Comparison of ENCODE assay signal across 1 fruit fly cellular context in the genomic region with DNA sequence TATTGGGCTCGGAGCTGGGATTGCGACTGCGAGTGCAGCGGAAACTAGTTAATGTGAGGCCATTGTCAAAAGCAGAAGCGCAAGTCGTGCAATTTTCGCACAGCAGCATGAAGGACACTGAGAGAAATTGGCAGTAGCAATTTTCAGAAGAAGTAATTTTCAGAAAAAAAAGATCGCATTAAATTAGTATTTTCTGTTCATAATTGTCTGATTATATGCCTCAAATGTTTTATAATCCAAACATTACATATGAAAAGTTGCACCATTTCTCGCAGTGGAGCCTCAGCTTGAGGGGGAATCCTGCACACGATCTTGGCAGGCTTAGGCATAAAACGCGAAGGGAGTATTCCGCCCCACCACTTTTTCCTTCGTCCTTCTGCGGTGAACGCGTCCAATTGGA.
TF ChIP-seq lines count a peak whose summit lies in the region.

No protein-coding gene starts in this region.

TF ChIP-seq in whole organism, embryonic, 481 proteins besides CTCF, POLR2A, EP300 and RAD21 (continued from another document and continues in another):
- peak; percentile 46 for TF ChIP-seq CG6654 (GFP tag; optimal IDR thresholded peaks at IDR 0.05; lab: Kevin White, UChicago)
- peak; percentile 66 for TF ChIP-seq Oli (tag; optimal IDR thresholded peaks at IDR 0.05; lab: Kevin White, UChicago)
- TF ChIP-seq CG8944 (GFP tag; optimal IDR thresholded peaks at IDR 0.05; lab: Kevin White, UChicago), result peak; percentile 59
- TF ChIP-seq trem (tag; optimal IDR thresholded peaks at IDR 0.05; lab: Kevin White, UChicago), result peak; percentile 20
- peak; percentile 5 for TF ChIP-seq dm (GFP tag; optimal IDR thresholded peaks at IDR 0.05; lab: Kevin White, UChicago)
- peak; percentile 27; the same call in 1 of the 2 replicates for TF ChIP-seq Nf-YA (GFP tag; IDR thresholded peaks at IDR 0.05; lab: Robert Waterston, UW)
- TF ChIP-seq tin (GFP tag; optimal IDR thresholded peaks at IDR 0.05; lab: Kevin White, UChicago), result peak; percentile 45
- TF ChIP-seq CG12942 (GFP tag; optimal IDR thresholded peaks at IDR 0.05; lab: Kevin White, UChicago), result peak; percentile 19
- no peak for TF ChIP-seq CG34376 (GFP tag; optimal IDR thresholded peaks at IDR 0.05; lab: Kevin White, UChicago)
- TF ChIP-seq CG17612 (GFP tag; IDR thresholded peaks at IDR 0.05; lab: Robert Waterston, UW), result no peak
- peak; percentile 63 for TF ChIP-seq CG30403 (GFP tag; optimal IDR thresholded peaks at IDR 0.05; lab: Kevin White, UChicago)
- TF ChIP-seq CG7839 (tag; optimal IDR thresholded peaks at IDR 0.05; lab: Kevin White, UChicago), result peak; percentile 66
- TF ChIP-seq pan (optimal IDR thresholded peaks at IDR 0.05; lab: Kevin White, UChicago), result no peak
- TF ChIP-seq pan (GFP tag; optimal IDR thresholded peaks at IDR 0.05 in 1 of 2, IDR thresholded peaks at IDR 0.05 in 1 of 2), result peak in 1 of 2 experiments; percentile 50
- no peak for TF ChIP-seq CG13287 (GFP tag; IDR thresholded peaks at IDR 0.05; lab: Robert Waterston, UW; ENCODE audit: partially characterized antibody)
- TF ChIP-seq CG11093 (GFP tag; IDR thresholded peaks at IDR 0.05; lab: Robert Waterston, UW), result peak; percentile 45; the same call in 1 of the 3 replicates
- TF ChIP-seq Chrac-16 (GFP tag; optimal IDR thresholded peaks at IDR 0.05; lab: Kevin White, UChicago), result peak; percentile 46
- TF ChIP-seq CG2202 (tag; optimal IDR thresholded peaks at IDR 0.05; lab: Kevin White, UChicago), result peak; percentile 72
- no peak for TF ChIP-seq nom (GFP tag; optimal IDR thresholded peaks at IDR 0.05; lab: Kevin White, UChicago)
- TF ChIP-seq Antp (GFP tag; optimal IDR thresholded peaks at IDR 0.05; lab: Kevin White, UChicago), result peak; percentile 72
- peak; percentile 52 for TF ChIP-seq ssp (GFP tag; IDR thresholded peaks at IDR 0.05; lab: Robert Waterston, UW)
- 0 out of 2 replicates have a peak, but pooled peaks have one; percentile 23 for TF ChIP-seq ro (GFP tag; IDR thresholded peaks at IDR 0.05; lab: Robert Waterston, UW)
- no peak for TF ChIP-seq al (GFP tag; IDR thresholded peaks at IDR 0.05; lab: Robert Waterston, UW)
- TF ChIP-seq stc (GFP tag; IDR thresholded peaks at IDR 0.05; lab: Robert Waterston, UW), result peak; percentile 57; the same call in 1 of the 2 replicates
- TF ChIP-seq CG13894 (tag; optimal IDR thresholded peaks at IDR 0.05; lab: Kevin White, UChicago), result no peak
- peak; percentile 59 for TF ChIP-seq CG1529 (GFP tag; optimal IDR thresholded peaks at IDR 0.05; lab: Kevin White, UChicago)
- peak; percentile 36 for TF ChIP-seq CG3065 (GFP tag; optimal IDR thresholded peaks at IDR 0.05; lab: Kevin White, UChicago)
- peak; percentile 75 for TF ChIP-seq CG15601 (tag; optimal IDR thresholded peaks at IDR 0.05; lab: Kevin White, UChicago)
- TF ChIP-seq Side (GFP tag; optimal IDR thresholded peaks at IDR 0.05; lab: Kevin White, UChicago), result peak; percentile 60
- TF ChIP-seq CG10979 (tag; optimal IDR thresholded peaks at IDR 0.05; lab: Kevin White, UChicago), result peak; percentile 84
- TF ChIP-seq gcm2 (GFP tag; optimal IDR thresholded peaks at IDR 0.05; lab: Kevin White, UChicago), result peak; percentile 8
- TF ChIP-seq Doc3 (GFP tag; IDR thresholded peaks at IDR 0.05; lab: Robert Waterston, UW; ENCODE audit: partially characterized antibody), result no peak
- TF ChIP-seq pho (GFP tag; optimal IDR thresholded peaks at IDR 0.05; lab: Kevin White, UChicago), result no peak
- TF ChIP-seq CG11695 (GFP tag; IDR thresholded peaks at IDR 0.05; lab: Robert Waterston, UW), result peak; percentile 57; the same call in 1 of the 3 replicates
- TF ChIP-seq CG17829 (tag; optimal IDR thresholded peaks at IDR 0.05; lab: Kevin White, UChicago), result peak; percentile 75
- peak; percentile 56 for TF ChIP-seq PHDP (tag; optimal IDR thresholded peaks at IDR 0.05; lab: Kevin White, UChicago)
- TF ChIP-seq seq (GFP tag; IDR thresholded peaks at IDR 0.05; lab: Robert Waterston, UW), result peak; percentile 18; the same call in 1 of the 2 replicates
- peak; percentile 21 for TF ChIP-seq Atf-2 (GFP tag; optimal IDR thresholded peaks at IDR 0.05; lab: Kevin White, UChicago)
- TF ChIP-seq Nf-YB (GFP tag; optimal IDR thresholded peaks at IDR 0.05; lab: Kevin White, UChicago), result peak; percentile 2
- peak; percentile 44 for TF ChIP-seq CG17802 (tag; optimal IDR thresholded peaks at IDR 0.05; lab: Kevin White, UChicago)
- peak; percentile 74 for TF ChIP-seq CG10959 (GFP tag; IDR thresholded peaks at IDR 0.05; lab: Robert Waterston, UW)
- peak; percentile 74 for TF ChIP-seq CG6689 (GFP tag; IDR thresholded peaks at IDR 0.05; lab: Robert Waterston, UW)
- TF ChIP-seq CG3407 (GFP tag; optimal IDR thresholded peaks at IDR 0.05; lab: Kevin White, UChicago), result peak; percentile 49
- no peak for TF ChIP-seq CG13296 (GFP tag; optimal IDR thresholded peaks at IDR 0.05; lab: Kevin White, UChicago)
- TF ChIP-seq tio (GFP tag; optimal IDR thresholded peaks at IDR 0.05; lab: Kevin White, UChicago), result peak; percentile 39
- TF ChIP-seq CG8290 (GFP tag; optimal IDR thresholded peaks at IDR 0.05; lab: Kevin White, UChicago), result peak; percentile 24
- TF ChIP-seq CG8290 (tag; optimal IDR thresholded peaks at IDR 0.05; lab: Kevin White, UChicago), result peak in 1 of 2 experiments; percentile 50
- TF ChIP-seq CG1024 (GFP tag; IDR thresholded peaks at IDR 0.05; lab: Robert Waterston, UW), result peak; percentile 48; the same call in 1 of the 2 replicates
- TF ChIP-seq HmgZ (tag; optimal IDR thresholded peaks at IDR 0.05; lab: Kevin White, UChicago), result peak; percentile 12
- peak; percentile 79 for TF ChIP-seq zfh1 (GFP tag; IDR thresholded peaks at IDR 0.05; lab: Robert Waterston, UW)
- peak; percentile 49 for TF ChIP-seq NC2β (GFP tag; optimal IDR thresholded peaks at IDR 0.05; lab: Kevin White, UChicago)
- peak; percentile 44 for TF ChIP-seq CG4707 (GFP tag; optimal IDR thresholded peaks at IDR 0.05; lab: Kevin White, UChicago)
- peak; percentile 58; the same call in 1 of the 3 replicates for TF ChIP-seq otp (GFP tag; IDR thresholded peaks at IDR 0.05; lab: Robert Waterston, UW)
- TF ChIP-seq Camta (GFP tag; optimal IDR thresholded peaks at IDR 0.05; lab: Kevin White, UChicago), result peak; percentile 44
- TF ChIP-seq ttk (GFP tag; IDR thresholded peaks at IDR 0.05; lab: Robert Waterston, UW), result peak; percentile 62
- TF ChIP-seq CG12391 (tag; optimal IDR thresholded peaks at IDR 0.05; lab: Kevin White, UChicago), result peak; percentile 74
- peak; percentile 13; the same call in 1 of the 3 replicates for TF ChIP-seq B-H1 (GFP tag; IDR thresholded peaks at IDR 0.05; lab: Robert Waterston, UW)
- no peak for TF ChIP-seq CG11247 (GFP tag; IDR thresholded peaks at IDR 0.05; lab: Robert Waterston, UW)
- TF ChIP-seq CG32772 (GFP tag; IDR thresholded peaks at IDR 0.05; lab: Robert Waterston, UW), result peak; percentile 73
- peak; percentile 53 for TF ChIP-seq Sox102F (GFP tag; optimal IDR thresholded peaks at IDR 0.05; lab: Kevin White, UChicago)
- peak; percentile 9 for TF ChIP-seq Bdp1 (GFP tag; optimal IDR thresholded peaks at IDR 0.05; lab: Kevin White, UChicago)
- peak; percentile 40 for TF ChIP-seq repo (GFP tag; optimal IDR thresholded peaks at IDR 0.05; lab: Kevin White, UChicago)
- TF ChIP-seq fu2 (GFP tag; optimal IDR thresholded peaks at IDR 0.05; lab: Kevin White, UChicago), result no peak
- TF ChIP-seq CG10431 (GFP tag; optimal IDR thresholded peaks at IDR 0.05; lab: Kevin White, UChicago), result peak; percentile 56
- peak; percentile 19 for TF ChIP-seq CG9817 (tag; optimal IDR thresholded peaks at IDR 0.05; lab: Kevin White, UChicago)
- TF ChIP-seq CG12219 (GFP tag; optimal IDR thresholded peaks at IDR 0.05; lab: Kevin White, UChicago), result peak; percentile 66
- peak; percentile 52 for TF ChIP-seq CG30431 (GFP tag; optimal IDR thresholded peaks at IDR 0.05; lab: Kevin White, UChicago)
- TF ChIP-seq CG33557 (GFP tag; optimal IDR thresholded peaks at IDR 0.05; lab: Kevin White, UChicago), result peak; percentile 86
- peak; percentile 91 for TF ChIP-seq sens (GFP tag; lab: Kevin White, UChicago)
- TF ChIP-seq bab2 (GFP tag; optimal IDR thresholded peaks at IDR 0.05; lab: Kevin White, UChicago), result peak; percentile 40
- peak; percentile 57 for TF ChIP-seq CG12299 (tag; optimal IDR thresholded peaks at IDR 0.05; lab: Kevin White, UChicago)
- peak; percentile 65; the same call in 1 of the 2 replicates for TF ChIP-seq ranshi (GFP tag; IDR thresholded peaks at IDR 0.05; lab: Robert Waterston, UW)
- peak; percentile 46 for TF ChIP-seq ewg (GFP tag; optimal IDR thresholded peaks at IDR 0.05; lab: Kevin White, UChicago)
- TF ChIP-seq lov (optimal IDR thresholded peaks at IDR 0.05; lab: Kevin White, UChicago), result no peak
- peak; percentile 72; the same call in 2 of the 3 replicates for TF ChIP-seq lov (GFP tag; IDR thresholded peaks at IDR 0.05; lab: Robert Waterston, UW)
- TF ChIP-seq chif (GFP tag; optimal IDR thresholded peaks at IDR 0.05; lab: Kevin White, UChicago), result peak; percentile 46 to 78
- TF ChIP-seq ap (GFP tag; IDR thresholded peaks at IDR 0.05; lab: Robert Waterston, UW), result no peak
- TF ChIP-seq Gsc (GFP tag; IDR thresholded peaks at IDR 0.05; lab: Robert Waterston, UW), result peak; percentile 34; the same call in 1 of the 2 replicates
- TF ChIP-seq sob (GFP tag; IDR thresholded peaks at IDR 0.05; lab: Robert Waterston, UW), result peak; percentile 37; the same call in 1 of the 2 replicates
- peak; percentile 33 for TF ChIP-seq Asciz (GFP tag; optimal IDR thresholded peaks at IDR 0.05; lab: Kevin White, UChicago)
- TF ChIP-seq CG1603 (tag; optimal IDR thresholded peaks at IDR 0.05; lab: Kevin White, UChicago), result peak; percentile 92
- peak; percentile 72 for TF ChIP-seq CG16863 (GFP tag; optimal IDR thresholded peaks at IDR 0.05; lab: Kevin White, UChicago)
- peak; percentile 15; the same call in 1 of the 2 replicates for TF ChIP-seq E2f2 (GFP tag; IDR thresholded peaks at IDR 0.05; lab: Robert Waterston, UW)
- TF ChIP-seq Xrp1 (GFP tag; IDR thresholded peaks at IDR 0.05; lab: Robert Waterston, UW), result peak; percentile 87
- no peak for TF ChIP-seq Hr39 (optimal IDR thresholded peaks at IDR 0.05; lab: Kevin White, UChicago)
- peak; percentile 39 for TF ChIP-seq bcd (GFP tag; optimal IDR thresholded peaks at IDR 0.05; lab: Kevin White, UChicago)
- TF ChIP-seq Poxn (GFP tag; IDR thresholded peaks at IDR 0.05; lab: Robert Waterston, UW), result no peak
- TF ChIP-seq sna (GFP tag; IDR thresholded peaks at IDR 0.05; lab: Robert Waterston, UW; ENCODE audit: partially characterized antibody), result no peak
- peak; percentile 69 for TF ChIP-seq CG13424 (tag; optimal IDR thresholded peaks at IDR 0.05; lab: Kevin White, UChicago)
- peak; percentile 36 for TF ChIP-seq CG18476 (GFP tag; optimal IDR thresholded peaks at IDR 0.05; lab: Kevin White, UChicago)
- no peak for TF ChIP-seq toy (GFP tag; IDR thresholded peaks at IDR 0.05; lab: Robert Waterston, UW)
- peak; percentile 34; the same call in 1 of the 2 replicates for TF ChIP-seq Awh (GFP tag; IDR thresholded peaks at IDR 0.05; lab: Robert Waterston, UW)
- TF ChIP-seq nau (GFP tag; optimal IDR thresholded peaks at IDR 0.05; lab: Kevin White, UChicago), result no peak
- peak; percentile 17 for TF ChIP-seq lilli (GFP tag; optimal IDR thresholded peaks at IDR 0.05; lab: Kevin White, UChicago)
- peak; percentile 60 for TF ChIP-seq dmrt99B (tag; optimal IDR thresholded peaks at IDR 0.05; lab: Kevin White, UChicago)
- TF ChIP-seq onecut (GFP tag; IDR thresholded peaks at IDR 0.05; lab: Robert Waterston, UW), result peak; percentile 54
- no peak for TF ChIP-seq CG7271 (tag; optimal IDR thresholded peaks at IDR 0.05; lab: Kevin White, UChicago)
- TF ChIP-seq CG15073 (GFP tag; optimal IDR thresholded peaks at IDR 0.05; lab: Kevin White, UChicago), result no peak
- TF ChIP-seq CG14667 (GFP tag; IDR thresholded peaks at IDR 0.05; lab: Robert Waterston, UW), result peak; percentile 50
- TF ChIP-seq prd (optimal IDR thresholded peaks at IDR 0.05; lab: Kevin White, UChicago), result no peak
- peak; percentile 81 for TF ChIP-seq prd (GFP tag; IDR thresholded peaks at IDR 0.05; lab: Robert Waterston, UW)
- TF ChIP-seq crol (GFP tag; IDR thresholded peaks at IDR 0.05; lab: Robert Waterston, UW), result no peak
- peak; percentile 76 for TF ChIP-seq row (GFP tag; IDR thresholded peaks at IDR 0.05; lab: Robert Waterston, UW)
- TF ChIP-seq hth (optimal IDR thresholded peaks at IDR 0.05; lab: Kevin White, UChicago), result no peak
- peak; percentile 58 for TF ChIP-seq Ptx1 (GFP tag; IDR thresholded peaks at IDR 0.05; lab: Robert Waterston, UW)
- peak; percentile 21 for TF ChIP-seq CG18764 (GFP tag; optimal IDR thresholded peaks at IDR 0.05; lab: Kevin White, UChicago)
- TF ChIP-seq Hmx (GFP tag; optimal IDR thresholded peaks at IDR 0.05; lab: Kevin White, UChicago), result no peak
- no peak for TF ChIP-seq CG11456 (GFP tag; IDR thresholded peaks at IDR 0.05; lab: Robert Waterston, UW)
- TF ChIP-seq CG4617 (GFP tag; optimal IDR thresholded peaks at IDR 0.05; lab: Kevin White, UChicago; ENCODE audit: borderline replicate concordance), result peak; percentile 2
- peak; percentile 28 for TF ChIP-seq CG5180 (GFP tag; optimal IDR thresholded peaks at IDR 0.05; lab: Kevin White, UChicago)
- peak; percentile 39 for TF ChIP-seq tx (GFP tag; optimal IDR thresholded peaks at IDR 0.05; lab: Kevin White, UChicago)
- peak; percentile 15; the same call in 1 of the 2 replicates for TF ChIP-seq CG14441 (GFP tag; IDR thresholded peaks at IDR 0.05; lab: Robert Waterston, UW)
- TF ChIP-seq vnd (GFP tag; IDR thresholded peaks at IDR 0.05; lab: Robert Waterston, UW; ENCODE audit: partially characterized antibody), result no peak
- no peak for TF ChIP-seq NfI (GFP tag; optimal IDR thresholded peaks at IDR 0.05; lab: Kevin White, UChicago)
- peak; percentile 36 for TF ChIP-seq CG12769 (tag; optimal IDR thresholded peaks at IDR 0.05; lab: Kevin White, UChicago)
- peak; percentile 54; the same call in 2 of the 3 replicates for TF ChIP-seq gce (GFP tag; IDR thresholded peaks at IDR 0.05; lab: Robert Waterston, UW)
- peak; percentile 53; the same call in 1 of the 3 replicates for TF ChIP-seq Optix (GFP tag; IDR thresholded peaks at IDR 0.05; lab: Robert Waterston, UW)
- TF ChIP-seq CG8089 (GFP tag; optimal IDR thresholded peaks at IDR 0.05; lab: Kevin White, UChicago), result peak; percentile 46
- peak; percentile 58 for TF ChIP-seq CG6254 (GFP tag; optimal IDR thresholded peaks at IDR 0.05; lab: Kevin White, UChicago)
- TF ChIP-seq pnt (GFP tag; optimal IDR thresholded peaks at IDR 0.05; lab: Kevin White, UChicago), result peak; percentile 66
- peak; percentile 68 for TF ChIP-seq az2 (GFP tag; optimal IDR thresholded peaks at IDR 0.05; lab: Kevin White, UChicago)
- TF ChIP-seq Mes4 (GFP tag; optimal IDR thresholded peaks at IDR 0.05; lab: Kevin White, UChicago), result peak; percentile 63
- 0 out of 2 replicates have a peak, but pooled peaks have one; percentile 23 for TF ChIP-seq wor (GFP tag; IDR thresholded peaks at IDR 0.05; lab: Robert Waterston, UW)
- TF ChIP-seq CG1792 (GFP tag; optimal IDR thresholded peaks at IDR 0.05; lab: Kevin White, UChicago), result peak; percentile 32
